Worm (Caenorhabditis elegans): Measurements from ENCODE around the gene mep-1.

mep-1 gene

DNA sequence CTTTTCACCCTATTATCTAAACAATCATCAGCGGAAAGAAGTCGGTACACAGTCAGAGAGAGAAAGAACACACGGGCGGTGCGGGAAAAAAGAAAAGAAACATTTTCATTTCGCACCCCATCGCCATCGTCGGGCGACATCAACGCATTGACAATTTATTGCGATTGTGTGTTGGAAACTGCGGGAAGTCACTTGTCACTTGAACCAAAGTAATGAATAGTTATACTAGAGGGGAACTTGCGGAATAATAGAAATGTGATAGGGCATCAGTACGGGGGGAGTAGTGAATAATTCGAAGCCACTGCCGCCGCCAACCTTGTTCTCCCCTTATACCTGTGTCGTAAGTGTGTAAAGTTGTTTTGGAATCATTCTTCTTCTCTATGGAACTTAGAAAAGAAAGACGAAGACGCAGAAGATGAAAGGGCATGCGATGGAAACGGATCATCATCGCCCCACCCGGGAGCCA is 47.0 kb downstream of the mep-1 start:
- no peak for TF ChIP-seq unc-62 (GFP tag; optimal IDR thresholded peaks at IDR 0.05)

DNA sequence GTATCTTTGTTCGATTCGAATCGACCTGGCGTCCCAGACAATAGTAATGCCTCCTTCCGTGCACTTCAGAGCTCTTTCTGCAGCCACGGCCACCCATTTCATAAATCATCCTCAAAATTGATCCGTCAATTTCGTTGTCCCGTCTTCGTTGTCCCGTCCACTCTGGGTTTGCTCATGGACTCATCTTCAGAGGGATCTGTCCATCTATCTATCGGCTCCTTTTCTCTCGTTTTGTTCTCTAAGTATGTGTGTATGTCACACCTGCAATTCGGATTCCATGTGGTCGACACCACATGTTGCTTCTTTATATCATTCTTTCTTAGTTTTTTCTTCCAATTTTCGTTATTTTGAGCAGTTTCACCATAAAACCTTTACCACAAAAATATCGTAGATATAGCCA is 48.1 kb downstream of the mep-1 start:
- no peak for TF ChIP-seq unc-62 (GFP tag; optimal IDR thresholded peaks at IDR 0.05)

DNA sequence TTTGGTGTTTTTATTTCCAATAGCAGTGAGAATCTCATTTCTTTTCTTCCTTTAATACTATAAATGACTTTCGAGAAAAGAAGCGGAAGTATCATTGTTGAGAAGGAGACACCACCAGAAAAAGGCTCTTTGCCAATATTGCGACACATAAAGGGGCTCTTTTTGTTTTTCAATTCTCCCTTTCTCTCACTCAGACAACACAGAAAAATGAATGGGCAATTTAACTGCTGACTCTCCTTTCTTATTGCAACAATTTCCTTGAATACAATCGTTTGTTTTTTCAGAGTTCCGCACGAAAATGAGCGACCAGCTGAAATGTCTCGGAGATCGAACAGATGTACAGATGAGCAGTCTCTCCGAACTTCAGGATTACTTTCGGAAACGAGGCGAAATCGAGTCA is 49.9 kb downstream of the mep-1 start:
- TF ChIP-seq unc-62 (GFP tag; optimal IDR thresholded peaks at IDR 0.05) = no peak
